Fruit fly (Drosophila melanogaster) Kc167 (cell line): ENCODE measurements around the gene Gr85a.

Experiments used
- Myc ChIP-seq: fragments of >200 bp; optimal IDR thresholded peaks from 2 replicates; lab custom pipeline; 2017; ENCODE audit warnings: missing external identifiers
- Sin3A ChIP-seq: fragments of >200 bp; optimal IDR thresholded peaks from 2 replicates; lab custom pipeline; 2018; ENCODE audit warnings: missing external identifiers
- h ChIP-seq: fragments of >200 bp; optimal IDR thresholded peaks from 3 replicates; lab custom pipeline; 2018; ENCODE audit warnings: missing external identifiers
- insv ChIP-seq: fragments of >200 bp; optimal IDR thresholded peaks from 3 replicates; lab custom pipeline; 2018; ENCODE audit warnings: missing external identifiers
- psq ChIP-seq: fragments of >200 bp; optimal IDR thresholded peaks from 2 replicates; lab custom pipeline; 2017; ENCODE audit warnings: missing external identifiers
- ttk ChIP-seq: sonication (Bioruptor generic); optimal IDR thresholded peaks from 2 replicates; lab custom pipeline; 2017; ENCODE audit warnings: missing external identifiers

Gene Gr85a

DNA sequence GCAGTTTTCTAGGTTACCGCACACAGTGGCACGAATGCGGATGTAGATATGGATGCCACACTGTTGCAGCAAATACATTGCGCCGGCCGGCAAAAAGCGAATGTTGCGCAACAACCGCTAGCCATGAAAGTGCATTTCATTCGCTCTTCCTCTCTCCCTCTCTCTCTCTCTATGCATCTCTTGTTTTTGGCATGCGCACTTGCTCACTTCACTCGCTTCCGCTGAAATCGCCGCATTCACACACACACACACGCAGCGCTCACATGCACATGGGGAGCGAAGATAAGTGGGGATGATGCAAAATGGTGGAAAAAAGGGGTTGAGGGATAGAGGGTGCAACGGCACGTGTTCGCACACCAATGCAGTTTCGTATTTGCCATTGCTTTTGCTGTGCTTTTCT, 46.7 kb downstream of the Gr85a start:
- TF ChIP-seq Myc (lab: Kevin White, UChicago) (no peak), Sin3A (lab: Kevin White, UChicago) (no peak), insv (lab: Kevin White, UChicago) (no peak), h (lab: Kevin White, UChicago) (no peak), ttk (lab: Kevin White, UChicago) (no peak), psq (no peak)

DNA sequence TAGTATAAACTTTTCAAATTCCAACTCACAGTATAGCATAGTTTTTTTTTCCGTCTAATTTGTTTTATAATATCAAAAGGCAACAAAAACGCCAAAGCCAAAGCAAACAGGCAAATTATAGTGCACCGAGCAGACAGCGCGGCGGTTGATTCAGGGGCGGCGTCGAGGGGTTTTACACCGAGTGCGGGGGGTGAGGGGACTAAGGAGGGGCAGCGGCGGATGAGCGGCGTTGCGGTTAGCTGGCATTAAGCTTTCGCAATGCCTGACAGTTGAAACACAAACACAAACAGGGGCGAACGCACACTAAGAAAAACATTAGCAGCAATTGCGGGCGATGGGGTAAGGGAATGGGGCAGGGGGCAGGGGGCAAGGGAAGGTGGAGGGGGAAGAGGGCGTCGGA, 50.1 kb downstream of the Gr85a start:
- TF ChIP-seq psq = no peak
- no peak for TF ChIP-seq insv (lab: Kevin White, UChicago)
- TF ChIP-seq h (lab: Kevin White, UChicago) = no peak
- TF ChIP-seq Sin3A (lab: Kevin White, UChicago) = no peak
- no peak for TF ChIP-seq Myc (lab: Kevin White, UChicago)
- TF ChIP-seq ttk (lab: Kevin White, UChicago) = no peak
